Worm (Caenorhabditis elegans): Measurements from ENCODE around the gene C38H2.2.

DNA sequence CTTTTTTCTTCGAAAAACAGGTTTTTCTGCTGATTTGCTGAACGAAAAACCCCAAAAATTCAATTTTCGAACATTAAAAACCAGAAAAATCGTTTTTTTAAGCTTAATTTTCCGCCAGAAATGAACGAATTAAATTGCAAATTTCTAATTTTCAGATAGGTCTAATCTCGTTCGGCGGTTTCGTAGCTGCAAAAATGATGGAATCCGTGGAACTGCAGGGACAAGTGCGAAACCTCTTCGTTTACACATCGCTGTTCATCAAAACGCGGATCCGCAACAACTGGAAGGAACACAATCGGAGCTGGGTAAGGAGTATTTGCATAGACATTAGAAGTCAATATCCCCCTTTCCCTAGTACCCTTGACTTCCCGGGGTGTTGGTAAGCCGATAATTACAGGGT, 45.5 kb upstream of the C38H2.2 start:
- TF ChIP-seq elt-1 (tag; optimal IDR thresholded peaks at IDR 0.05) (no peak), lin-13 (GFP tag; optimal IDR thresholded peaks at IDR 0.05) (no peak), ztf-4 (tag; optimal IDR thresholded peaks at IDR 0.05) (no peak), ceh-82 (tag; optimal IDR thresholded peaks at IDR 0.05) (no peak), nhr-23 (tag; optimal IDR thresholded peaks at IDR 0.05) (no peak), zag-1 (tag; optimal IDR thresholded peaks at IDR 0.05) (no peak)

Data from whole organism, L2 larva.